Worm (Caenorhabditis elegans): ENCODE results near the gene C35B8.3.

The C35B8.3 gene

DNA sequence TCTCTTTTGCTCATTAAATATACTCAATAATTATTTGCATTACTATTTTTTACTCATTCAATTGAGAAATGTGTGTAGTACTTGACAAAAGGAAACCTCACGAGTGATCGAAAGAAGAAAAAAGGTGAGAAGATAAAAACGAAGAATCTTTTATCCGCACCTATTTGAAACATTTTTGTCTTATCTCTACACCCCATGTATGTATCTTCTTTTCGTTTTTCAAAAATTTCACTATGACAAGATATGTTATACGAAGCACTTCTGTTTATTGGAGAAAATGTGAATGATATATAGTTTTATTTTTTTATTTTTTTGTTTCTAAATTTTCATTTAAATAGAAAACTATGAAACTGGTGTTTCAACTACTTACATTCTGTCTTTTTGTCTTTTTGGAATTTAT is 8.7 kb upstream of the C35B8.3 start:
- no peak for TF ChIP-seq ceh-36 (tag; optimal IDR thresholded peaks at IDR 0.05)
- TF ChIP-seq flt-1 (GFP tag; IDR thresholded peaks at IDR 0.05), result no peak
- TF ChIP-seq F13C5.2 (tag; optimal IDR thresholded peaks at IDR 0.05), result no peak
- TF ChIP-seq scrt-1 (GFP tag; IDR thresholded peaks at IDR 0.05), result no peak
- TF ChIP-seq tbx-37 (GFP tag; conservative IDR thresholded peaks at IDR 0.05), result no peak
- no peak for TF ChIP-seq B0310.2 (tag; optimal IDR thresholded peaks at IDR 0.05)
- no peak for TF ChIP-seq tra-4 (tag; optimal IDR thresholded peaks at IDR 0.05)
- no peak for TF ChIP-seq tbx-11 (GFP tag; IDR thresholded peaks at IDR 0.05)
- no peak for TF ChIP-seq ceh-13 (GFP tag; optimal IDR thresholded peaks at IDR 0.05)
- TF ChIP-seq hmg-4 (GFP tag; optimal IDR thresholded peaks at IDR 0.05), result no peak
- TF ChIP-seq ets-7 (tag; optimal IDR thresholded peaks at IDR 0.05), result no peak
- no peak for TF ChIP-seq hmbx-1 (tag; optimal IDR thresholded peaks at IDR 0.05)
- no peak for TF ChIP-seq ama-1 (optimal IDR thresholded peaks at IDR 0.05)
- TF ChIP-seq pes-1 (GFP tag; IDR thresholded peaks at IDR 0.05), result no peak

DNA sequence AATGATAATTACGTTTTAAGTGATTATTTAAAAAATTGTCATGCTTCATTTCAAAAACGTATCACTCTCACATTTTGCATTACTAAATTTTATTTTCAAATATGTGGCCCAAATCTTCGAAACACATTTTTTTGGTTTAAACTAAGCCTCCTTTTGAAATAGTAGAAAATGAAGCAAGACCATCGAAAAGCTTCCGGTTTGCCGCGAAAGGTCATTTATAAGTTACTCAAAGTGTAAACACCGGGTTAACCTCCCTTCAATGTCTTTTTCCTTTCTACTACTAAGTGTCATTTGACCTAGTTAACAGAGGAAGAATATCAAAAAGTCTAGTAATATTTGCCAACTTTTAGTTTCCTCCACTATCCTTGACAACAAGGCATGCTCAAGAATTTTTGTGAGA is 7.0 kb upstream of the C35B8.3 start:
- TF ChIP-seq pes-1 (GFP tag; IDR thresholded peaks at IDR 0.05) (no peak), ets-7 (tag; optimal IDR thresholded peaks at IDR 0.05) (no peak), tra-4 (tag; optimal IDR thresholded peaks at IDR 0.05) (no peak), tbx-11 (GFP tag; IDR thresholded peaks at IDR 0.05) (no peak), hmbx-1 (tag; optimal IDR thresholded peaks at IDR 0.05) (no peak), ceh-13 (GFP tag; optimal IDR thresholded peaks at IDR 0.05) (no peak), hnd-1 (tag; optimal IDR thresholded peaks at IDR 0.05) (no peak), ama-1 (optimal IDR thresholded peaks at IDR 0.05) (no peak), ceh-36 (tag; optimal IDR thresholded peaks at IDR 0.05) (no peak), scrt-1 (GFP tag; IDR thresholded peaks at IDR 0.05) (no peak)

DNA sequence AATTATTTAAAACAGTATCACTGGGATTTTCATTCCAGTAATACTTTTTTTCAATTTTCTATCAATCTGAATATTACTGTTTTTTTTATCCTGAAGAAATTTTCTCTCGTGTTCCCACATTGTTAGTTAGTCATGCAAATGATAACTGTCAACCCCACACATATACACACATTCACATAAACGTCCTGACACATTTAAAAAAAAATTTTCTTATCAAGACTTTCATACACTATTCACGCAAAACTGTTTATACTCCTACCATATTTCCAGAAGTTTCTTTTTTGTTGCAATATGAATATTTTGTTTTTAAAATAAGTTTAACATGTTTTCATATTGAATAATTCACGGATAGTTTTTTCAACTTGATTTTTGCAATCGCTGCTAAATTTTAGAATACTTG is 5.2 kb upstream of the C35B8.3 start:
- no peak for TF ChIP-seq pes-1 (GFP tag; IDR thresholded peaks at IDR 0.05)
- no peak for TF ChIP-seq ama-1 (optimal IDR thresholded peaks at IDR 0.05)
- no peak for TF ChIP-seq sea-1 (GFP tag; conservative IDR thresholded peaks at IDR 0.05)
- TF ChIP-seq scrt-1 (GFP tag; IDR thresholded peaks at IDR 0.05), result no peak
- TF ChIP-seq ceh-13 (GFP tag; optimal IDR thresholded peaks at IDR 0.05), result no peak
- TF ChIP-seq tra-4 (tag; optimal IDR thresholded peaks at IDR 0.05), result no peak
- no peak for TF ChIP-seq B0310.2 (tag; optimal IDR thresholded peaks at IDR 0.05)
- no peak for TF ChIP-seq F13C5.2 (tag; optimal IDR thresholded peaks at IDR 0.05)
- TF ChIP-seq hmg-4 (GFP tag; optimal IDR thresholded peaks at IDR 0.05), result no peak
- TF ChIP-seq tbx-11 (GFP tag; IDR thresholded peaks at IDR 0.05), result no peak
- TF ChIP-seq ceh-36 (tag; optimal IDR thresholded peaks at IDR 0.05), result no peak
- no peak for TF ChIP-seq hnd-1 (tag; optimal IDR thresholded peaks at IDR 0.05)
- no peak for TF ChIP-seq ets-7 (tag; optimal IDR thresholded peaks at IDR 0.05)
- no peak for TF ChIP-seq flt-1 (GFP tag; IDR thresholded peaks at IDR 0.05)
- TF ChIP-seq hmbx-1 (tag; optimal IDR thresholded peaks at IDR 0.05), result no peak
- TF ChIP-seq aly-1 (tag; optimal IDR thresholded peaks at IDR 0.05), result no peak
- TF ChIP-seq tbx-37 (GFP tag; conservative IDR thresholded peaks at IDR 0.05), result no peak

DNA sequence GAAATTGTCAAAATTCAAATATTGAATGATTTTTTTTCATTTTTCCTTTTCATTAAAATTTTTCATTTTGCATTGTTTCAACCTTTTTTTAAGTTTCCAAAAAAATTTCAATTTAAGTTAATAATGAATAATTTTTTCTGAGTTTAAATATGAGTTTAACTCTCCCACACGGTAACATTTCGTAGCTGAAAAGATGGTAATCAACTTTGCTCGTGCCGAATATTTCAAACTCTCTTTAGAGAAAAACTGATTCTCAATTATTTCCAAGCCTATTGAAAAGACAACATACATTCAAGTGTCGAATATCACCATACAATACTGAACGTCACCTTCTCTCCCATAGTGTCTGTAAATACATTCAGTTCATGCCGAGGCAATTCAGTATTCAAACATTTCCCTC is 4.8 kb upstream of the C35B8.3 start:
- TF ChIP-seq scrt-1 (GFP tag; IDR thresholded peaks at IDR 0.05) (no peak), ets-7 (tag; optimal IDR thresholded peaks at IDR 0.05) (no peak)

DNA sequence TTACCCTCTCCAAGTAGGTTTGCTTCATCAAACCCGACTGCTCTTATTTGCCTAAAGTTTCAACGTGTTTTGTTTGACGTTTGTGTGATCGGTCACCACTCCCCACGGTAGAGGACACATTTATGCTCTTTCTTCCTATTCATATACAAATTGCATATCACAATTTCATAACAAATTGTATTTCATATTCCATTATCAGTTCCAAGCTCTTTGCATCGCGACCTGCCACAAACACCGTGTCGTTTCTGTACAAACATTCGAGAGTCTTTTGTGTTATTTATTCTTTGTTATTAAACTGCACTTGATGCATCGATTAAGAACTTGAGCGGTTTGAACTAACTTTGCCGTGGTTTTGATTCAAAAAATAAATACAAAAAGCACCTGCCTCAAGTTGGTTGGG is 3.6 kb upstream of the C35B8.3 start:
- no peak for TF ChIP-seq scrt-1 (GFP tag; IDR thresholded peaks at IDR 0.05)
- no peak for TF ChIP-seq ceh-13 (GFP tag; optimal IDR thresholded peaks at IDR 0.05)
- TF ChIP-seq hmg-4 (GFP tag; optimal IDR thresholded peaks at IDR 0.05), result no peak
- TF ChIP-seq F13C5.2 (tag; optimal IDR thresholded peaks at IDR 0.05), result no peak
- TF ChIP-seq tra-4 (tag; optimal IDR thresholded peaks at IDR 0.05), result no peak
- no peak for TF ChIP-seq hnd-1 (tag; optimal IDR thresholded peaks at IDR 0.05)

ce11 chrX:9212675-9213074 is 1.0 kb upstream of the C35B8.3 start:
- no peak for TF ChIP-seq aly-1 (tag; optimal IDR thresholded peaks at IDR 0.05)
- TF ChIP-seq tra-4 (tag; optimal IDR thresholded peaks at IDR 0.05), result no peak
- no peak for TF ChIP-seq pes-1 (GFP tag; IDR thresholded peaks at IDR 0.05)
- TF ChIP-seq scrt-1 (GFP tag; IDR thresholded peaks at IDR 0.05), result no peak
- no peak for TF ChIP-seq ceh-13 (GFP tag; optimal IDR thresholded peaks at IDR 0.05)
- no peak for TF ChIP-seq tbx-11 (GFP tag; IDR thresholded peaks at IDR 0.05)
- TF ChIP-seq ceh-36 (tag; optimal IDR thresholded peaks at IDR 0.05), result no peak
- no peak for TF ChIP-seq ets-7 (tag; optimal IDR thresholded peaks at IDR 0.05)
- no peak for TF ChIP-seq hnd-1 (tag; optimal IDR thresholded peaks at IDR 0.05)
- no peak for TF ChIP-seq ama-1 (optimal IDR thresholded peaks at IDR 0.05)
- TF ChIP-seq hmbx-1 (tag; optimal IDR thresholded peaks at IDR 0.05), result no peak
- TF ChIP-seq sea-1 (GFP tag; conservative IDR thresholded peaks at IDR 0.05), result no peak
- no peak for TF ChIP-seq tbx-37 (GFP tag; conservative IDR thresholded peaks at IDR 0.05)

DNA sequence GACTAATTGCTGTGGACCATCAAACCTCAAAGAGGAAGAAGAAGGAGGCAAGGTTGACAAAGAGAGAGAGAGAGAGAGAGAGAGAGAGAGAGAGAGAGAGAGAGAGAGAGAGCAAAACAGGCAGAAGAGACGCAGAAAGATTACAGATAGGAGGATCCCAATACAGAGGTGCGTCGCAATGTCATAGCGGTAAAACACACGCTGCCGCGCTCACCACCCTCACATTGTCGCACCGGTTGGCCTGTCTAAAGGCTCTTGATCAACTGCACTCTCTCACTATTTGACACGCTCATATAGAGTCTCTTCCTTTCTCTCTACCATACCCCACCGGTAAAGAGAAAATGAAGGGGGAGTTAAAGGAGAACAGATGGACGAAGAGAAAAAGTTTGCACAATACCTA is 11.6 kb downstream of the C35B8.3 start:
- no peak for TF ChIP-seq hnd-1 (tag; optimal IDR thresholded peaks at IDR 0.05)
- TF ChIP-seq aly-1 (tag; optimal IDR thresholded peaks at IDR 0.05), result no peak
- TF ChIP-seq tbx-11 (GFP tag; IDR thresholded peaks at IDR 0.05), result no peak
- TF ChIP-seq ceh-36 (tag; optimal IDR thresholded peaks at IDR 0.05), result no peak
- TF ChIP-seq scrt-1 (GFP tag; IDR thresholded peaks at IDR 0.05), result no peak
- TF ChIP-seq ama-1 (optimal IDR thresholded peaks at IDR 0.05), result no peak
- no peak for TF ChIP-seq flt-1 (GFP tag; IDR thresholded peaks at IDR 0.05)
- TF ChIP-seq F13C5.2 (tag; optimal IDR thresholded peaks at IDR 0.05), result peak; percentile 14
- peak; percentile 28 for TF ChIP-seq ceh-13 (GFP tag; optimal IDR thresholded peaks at IDR 0.05)
- TF ChIP-seq sea-1 (GFP tag; conservative IDR thresholded peaks at IDR 0.05), result 0 out of 2 replicates have a peak, but pooled peaks have one; percentile 13
- TF ChIP-seq ets-7 (tag; optimal IDR thresholded peaks at IDR 0.05), result peak; percentile 14
- peak; percentile 52; the same call in 1 of the 2 replicates for TF ChIP-seq pes-1 (GFP tag; IDR thresholded peaks at IDR 0.05)
- TF ChIP-seq hmg-4 (GFP tag; optimal IDR thresholded peaks at IDR 0.05), result peak; percentile 89
- TF ChIP-seq tbx-37 (GFP tag; conservative IDR thresholded peaks at IDR 0.05), result no peak
- peak; percentile 39 for TF ChIP-seq B0310.2 (tag; optimal IDR thresholded peaks at IDR 0.05)
- TF ChIP-seq tra-4 (tag; optimal IDR thresholded peaks at IDR 0.05), result no peak
- TF ChIP-seq hmbx-1 (tag; optimal IDR thresholded peaks at IDR 0.05), result peak; percentile 30

DNA sequence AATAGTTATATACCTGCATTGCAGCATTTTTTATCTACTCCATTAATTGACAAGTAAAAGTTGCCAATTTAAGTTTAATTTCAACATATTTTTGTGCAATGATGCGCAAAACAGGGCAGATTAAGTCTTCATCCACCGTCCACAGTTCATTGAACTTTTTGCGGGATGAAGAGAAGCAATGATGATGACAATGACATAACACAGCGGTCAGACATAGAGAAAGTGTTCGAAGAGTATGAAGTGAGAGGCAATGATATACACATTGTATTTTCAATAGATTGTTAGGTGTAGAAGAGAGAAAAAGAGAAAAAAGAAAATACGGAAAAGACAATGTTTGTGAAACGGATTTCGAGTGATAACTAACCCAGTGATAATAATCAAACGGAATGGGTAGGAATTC is 13.2 kb downstream of the C35B8.3 start:
- no peak for TF ChIP-seq tbx-11 (GFP tag; IDR thresholded peaks at IDR 0.05)
